Worm (Caenorhabditis elegans) whole organism, L3 larva: ENCODE results near the gene Y37B11A.3.

Source experiments
- aly-2 ChIP-seq: fragments of 150-350 bp; optimal IDR thresholded peaks from 2 replicates; lab custom pipeline; 2014; ENCODE audit warnings: missing biosample characterization, missing genetic modification characterization
- ceh-16 ChIP-seq: sonication (generic microtip); optimal IDR thresholded peaks from 2 replicates; lab custom pipeline; 2017; ENCODE audit warnings: missing biosample characterization, missing genetic modification characterization
- ceh-9 ChIP-seq: sonication (generic microtip); optimal IDR thresholded peaks from 2 replicates; lab custom pipeline; 2018; ENCODE audit warnings: missing biosample characterization, missing genetic modification characterization
- egl-27 ChIP-seq: sonication (generic microtip); optimal IDR thresholded peaks from 4 replicates; lab custom pipeline; 2017; ENCODE audit warnings: missing biosample characterization, missing genetic modification reagents, missing genetic modification characterization
- fos-1 ChIP-seq: fragments of 150-350 bp; optimal IDR thresholded peaks from 2 replicates; lab custom pipeline; 2014; ENCODE audit warnings: missing biosample characterization, missing genetic modification characterization
- nhr-11 ChIP-seq: fragments of 150-350 bp; optimal IDR thresholded peaks from 2 replicates; lab custom pipeline; 2014; ENCODE audit warnings: missing biosample characterization, missing genetic modification characterization
- nhr-12 ChIP-seq: fragments of 150-350 bp; optimal IDR thresholded peaks from 2 replicates; lab custom pipeline; 2014; ENCODE audit warnings: missing biosample characterization, missing genetic modification characterization
- nhr-237 ChIP-seq: fragments of 150-350 bp; optimal IDR thresholded peaks from 2 replicates; lab custom pipeline; 2014; ENCODE audit warnings: missing biosample characterization, missing genetic modification characterization
- nhr-25 ChIP-seq: sonication (generic microtip); optimal IDR thresholded peaks from 2 replicates; lab custom pipeline; 2017; ENCODE audit warnings: missing biosample characterization, missing genetic modification characterization
- skn-1 ChIP-seq: fragments of 150-350 bp; optimal IDR thresholded peaks from 2 replicates; lab custom pipeline; 2014; ENCODE audit warnings: missing biosample characterization, missing genetic modification characterization
- ztf-11 ChIP-seq: fragments of 150-350 bp; optimal IDR thresholded peaks from 2 replicates; lab custom pipeline; 2014; ENCODE audit warnings: missing biosample characterization, missing genetic modification characterization

- no peak for TF ChIP-seq egl-27
- TF ChIP-seq nhr-11 (tag; lab: Kevin White, UChicago): no peak
- TF ChIP-seq nhr-12: no peak
- no peak for TF ChIP-seq ztf-11 (tag; lab: Kevin White, UChicago)
- TF ChIP-seq ceh-16 (tag; lab: Kevin White, UChicago): no peak
- no peak for TF ChIP-seq skn-1 (tag; lab: Kevin White, UChicago)
- peak; percentile 14 for TF ChIP-seq nhr-25 (tag; lab: Kevin White, UChicago)
- TF ChIP-seq aly-2 (tag; lab: Kevin White, UChicago): no peak
- TF ChIP-seq ceh-9 (tag; lab: Kevin White, UChicago): no peak
- TF ChIP-seq fos-1 (tag; lab: Kevin White, UChicago): no peak
- TF ChIP-seq nhr-237 (tag; lab: Kevin White, UChicago): no peak
Observed at ce11 chrIII:5769726-5770235, 15.3 kb downstream of the Y37B11A.3 start, which contains the start of gene cutl-23.
